Worm (Caenorhabditis elegans): Measurements from ENCODE around the gene hmt-1.

- TF ChIP-seq dmd-4 (tag; optimal IDR thresholded peaks at IDR 0.05; ENCODE audit: borderline replicate concordance) (no peak), ceh-19 (GFP tag; optimal IDR thresholded peaks at IDR 0.05) (no peak), ceh-6 (GFP tag; optimal IDR thresholded peaks at IDR 0.05) (no peak), rnt-1 (tag; optimal IDR thresholded peaks at IDR 0.05) (no peak), nfya-1 (tag; optimal IDR thresholded peaks at IDR 0.05) (no peak), ama-1 (optimal IDR thresholded peaks at IDR 0.05) (no peak), pros-1 (tag; optimal IDR thresholded peaks at IDR 0.05) (no peak), sox-4 (tag; optimal IDR thresholded peaks at IDR 0.05) (no peak), tbx-7 (tag; optimal IDR thresholded peaks at IDR 0.05) (no peak), ahr-1 (tag; optimal IDR thresholded peaks at IDR 0.05) (no peak), zip-5 (tag; optimal IDR thresholded peaks at IDR 0.05) (no peak)
These were observed 30.5 kb downstream of the hmt-1 start for ce11 chrIII:11069265-11069664.
